Worm (Caenorhabditis elegans) whole organism, L4 larva: Measurements from ENCODE around the gene ZC513.14.
A peak's percentile ranks its signal among the peaks of the same experiment; 100 is the strongest.

ENCODE experiments used
- D1046.2 ChIP-seq: fragments of 200-800 bp; sonication (Bioruptor generic); IDR thresholded peaks from 2 replicates; pipeline ENCODE4 v1.3.6; 2022; ENCODE audit warnings: missing genetic modification characterization, missing compliant biosample characterization
- F37D6.2 ChIP-seq: sonication (generic microtip); optimal IDR thresholded peaks from 2 replicates; lab custom pipeline; 2016; ENCODE audit warnings: mild to moderate bottlenecking, missing genetic modification characterization, missing compliant biosample characterization
- aha-1 ChIP-seq: fragments of 150-350 bp; peaks from one replicate; lab custom pipeline; 2014; ENCODE audit warnings: missing biosample characterization, missing genetic modification characterization
- aly-2 ChIP-seq: sonication (generic microtip); optimal IDR thresholded peaks from 2 replicates; lab custom pipeline; 2018; ENCODE audit warnings: missing biosample characterization, missing genetic modification characterization
- ama-1 ChIP-seq: fragments of 150-350 bp; optimal IDR thresholded peaks from 2 replicates; lab custom pipeline; 2014; ENCODE audit warnings: inconsistent platforms, mixed read lengths
- ceh-28 ChIP-seq: fragments of 150-350 bp; optimal IDR thresholded peaks from 2 replicates; lab custom pipeline; 2014; ENCODE audit warnings: missing biosample characterization, missing genetic modification reagents, missing genetic modification characterization
- ceh-32 ChIP-seq: sonication (generic microtip); optimal IDR thresholded peaks from 2 replicates; lab custom pipeline; 2016; ENCODE audit warnings: mild to moderate bottlenecking, missing genetic modification characterization, missing compliant biosample characterization; ENCODE audit not compliant: poor library complexity
- ceh-44 ChIP-seq: fragments of 200-800 bp; sonication (Bioruptor generic); IDR thresholded peaks from 2 replicates; pipeline ENCODE4 v1.3.6; 2022; ENCODE audit warnings: missing genetic modification reagents, missing genetic modification characterization, missing compliant biosample characterization
- ceh-62 ChIP-seq: sonication (generic microtip); optimal IDR thresholded peaks from 2 replicates; lab custom pipeline; 2017; ENCODE audit warnings: missing biosample characterization, missing genetic modification characterization
- daf-16 ChIP-seq, 3 experiments: sonication (generic microtip); optimal IDR thresholded peaks; 2 replicates each; lab custom pipeline; 2016 to 2017; ENCODE audit warnings: missing genetic modification characterization in 3 of 3, missing genetic modification reagents in 3 of 3, mild to moderate bottlenecking in 2 of 3, missing compliant biosample characterization in 2 of 3, missing biosample characterization in 1 of 3, moderate library complexity in 1 of 3
- daf-19 ChIP-seq: fragments of 200-800 bp; sonication (Bioruptor generic); conservative IDR thresholded peaks from 2 replicates; pipeline ENCODE4 v1.3.6; 2022; ENCODE audit warnings: missing genetic modification characterization, missing compliant biosample characterization
- dmd-6 ChIP-seq: fragments of 200-800 bp; sonication (Bioruptor generic); IDR thresholded peaks from 2 replicates; pipeline ENCODE4 v1.3.6; 2022; ENCODE audit warnings: missing genetic modification reagents, missing genetic modification characterization, missing compliant biosample characterization
- dmd-9 ChIP-seq: fragments of 200-800 bp; sonication (Bioruptor generic); IDR thresholded peaks from 2 replicates; pipeline ENCODE4 v1.3.6; 2022; ENCODE audit warnings: missing genetic modification reagents, missing genetic modification characterization, missing compliant biosample characterization
- dpl-1 ChIP-seq: fragments of 150-350 bp; optimal IDR thresholded peaks from 2 replicates; lab custom pipeline; 2014; ENCODE audit warnings: missing biosample characterization, missing genetic modification reagents, missing genetic modification characterization
- dve-1 ChIP-seq: sonication (generic microtip); optimal IDR thresholded peaks from 2 replicates; lab custom pipeline; 2017; ENCODE audit warnings: antibody characterized with exemption, mild to moderate bottlenecking, missing genetic modification characterization, missing compliant biosample characterization; ENCODE audit not compliant: insufficient read depth
- hif-1 ChIP-seq, 2 experiments: sonication (generic microtip); optimal IDR thresholded peaks; 2 replicates each; lab custom pipeline; 2016 to 2017; ENCODE audit warnings: missing compliant biosample characterization in 2 of 2, missing genetic modification characterization in 2 of 2, missing genetic modification reagents in 2 of 2, missing genotype in 2 of 2, mild to moderate bottlenecking in 1 of 2
- hlh-11 ChIP-seq: fragments of 200-800 bp; sonication (Bioruptor generic); optimal IDR thresholded peaks from 2 replicates; lab custom pipeline; 2018; ENCODE audit warnings: mild to moderate bottlenecking, missing genetic modification characterization, missing compliant biosample characterization
- hlh-30 ChIP-seq: sonication (generic microtip); optimal IDR thresholded peaks from 2 replicates; lab custom pipeline; 2017; ENCODE audit warnings: antibody characterized with exemption, mild to moderate bottlenecking, missing genetic modification characterization, missing compliant biosample characterization; ENCODE audit not compliant: insufficient read depth
- jun-1 ChIP-seq: fragments of 150-350 bp; optimal IDR thresholded peaks from 2 replicates; lab custom pipeline; 2014; ENCODE audit warnings: missing biosample characterization, missing genetic modification reagents, missing genetic modification characterization
- lin-1 ChIP-seq: fragments of 200-800 bp; sonication (Bioruptor generic); IDR thresholded peaks from 2 replicates; pipeline ENCODE4 v1.3.6; 2022; ENCODE audit warnings: missing genetic modification reagents, missing genetic modification characterization, missing compliant biosample characterization
- lin-38 ChIP-seq: fragments of 200-800 bp; sonication (Bioruptor generic); IDR thresholded peaks from 2 replicates; pipeline ENCODE4 v1.3.6; 2022; ENCODE audit warnings: missing genetic modification reagents, missing genetic modification characterization, missing compliant biosample characterization
- lin-39 ChIP-seq: fragments of 150-350 bp; optimal IDR thresholded peaks from 2 replicates; lab custom pipeline; 2014; ENCODE audit warnings: missing biosample characterization, missing genetic modification reagents, missing genetic modification characterization
- lir-3 ChIP-seq: sonication (generic microtip); optimal IDR thresholded peaks from 2 replicates; lab custom pipeline; 2016; ENCODE audit warnings: mild to moderate bottlenecking, missing genetic modification characterization, missing compliant biosample characterization
- lsy-2 ChIP-seq, 2 experiments: fragments of 150-350 bp in 1 of 2; sonication (generic microtip) in 1 of 2; optimal IDR thresholded peaks; 2 replicates each; lab custom pipeline; 2014 to 2017; ENCODE audit warnings: missing biosample characterization in 2 of 2, missing genetic modification characterization in 2 of 2
- mdl-1 ChIP-seq, 2 experiments: fragments of 150-350 bp in 1 of 2; sonication (generic microtip) in 1 of 2; optimal IDR thresholded peaks; 2 replicates each; lab custom pipeline; 2014 to 2017; ENCODE audit warnings: missing biosample characterization in 2 of 2, missing genetic modification characterization in 2 of 2
- mdt-29 ChIP-seq: fragments of 200-800 bp; sonication (Bioruptor generic); IDR thresholded peaks from 2 replicates; pipeline ENCODE4 v1.3.6; 2022; ENCODE audit warnings: missing genetic modification reagents, missing genetic modification characterization, missing compliant biosample characterization
- mep-1 ChIP-seq: fragments of 150-350 bp; sonication (generic microtip); optimal IDR thresholded peaks from 3 replicates; lab custom pipeline; 2014; ENCODE audit warnings: missing biosample characterization, missing genetic modification characterization
- mes-2 ChIP-seq: sonication (generic microtip); optimal IDR thresholded peaks from 2 replicates; lab custom pipeline; 2016; ENCODE audit warnings: missing genotype, mild to moderate bottlenecking, missing genetic modification characterization, missing compliant biosample characterization; ENCODE audit not compliant: poor library complexity, severe bottlenecking
- mxl-2 ChIP-seq: fragments of 200-800 bp; sonication (Bioruptor generic); conservative IDR thresholded peaks from 2 replicates; pipeline ENCODE4 v1.3.6; 2022; ENCODE audit warnings: missing genetic modification reagents, missing genetic modification characterization, missing compliant biosample characterization
- mxl-3 ChIP-seq: fragments of 200-800 bp; sonication (Bioruptor generic); optimal IDR thresholded peaks from 2 replicates; lab custom pipeline; 2018; ENCODE audit warnings: mild to moderate bottlenecking, missing genetic modification characterization, missing compliant biosample characterization
- nhr-10 ChIP-seq: fragments of 150-350 bp; optimal IDR thresholded peaks from 2 replicates; lab custom pipeline; 2014; ENCODE audit warnings: missing biosample characterization, missing genetic modification characterization
- nhr-111 ChIP-seq: fragments of 200-800 bp; sonication (Bioruptor generic); optimal IDR thresholded peaks from 2 replicates; lab custom pipeline; 2018; ENCODE audit warnings: mild to moderate bottlenecking, missing genetic modification characterization, missing compliant biosample characterization
- nhr-25 ChIP-seq: sonication (generic microtip); optimal IDR thresholded peaks from 2 replicates; lab custom pipeline; 2017; ENCODE audit warnings: missing genetic modification characterization, mild to moderate bottlenecking, missing compliant biosample characterization, antibody characterized with exemption, moderate library complexity, borderline replicate concordance; ENCODE audit not compliant: insufficient read depth
- nhr-28 ChIP-seq: fragments of 150-350 bp; optimal IDR thresholded peaks from 2 replicates; lab custom pipeline; 2014; ENCODE audit warnings: missing biosample characterization, missing genetic modification characterization
- nhr-48 ChIP-seq: sonication (generic microtip); optimal IDR thresholded peaks from 2 replicates; lab custom pipeline; 2016; ENCODE audit warnings: mild to moderate bottlenecking, missing genetic modification characterization, missing compliant biosample characterization
- nhr-6 ChIP-seq: fragments of 150-350 bp; optimal IDR thresholded peaks from 2 replicates; lab custom pipeline; 2014; ENCODE audit warnings: missing biosample characterization, missing genetic modification characterization
- nhr-77 ChIP-seq: fragments of 150-350 bp; optimal IDR thresholded peaks from 2 replicates; lab custom pipeline; 2014; ENCODE audit warnings: missing biosample characterization, missing genetic modification characterization
- rbr-2 ChIP-seq: sonication (generic microtip); optimal IDR thresholded peaks from 2 replicates; lab custom pipeline; 2016; ENCODE audit warnings: missing genotype, missing genetic modification characterization, missing compliant biosample characterization
- sdz-12 ChIP-seq: fragments of 200-800 bp; sonication (Bioruptor generic); optimal IDR thresholded peaks from 2 replicates; lab custom pipeline; 2018; ENCODE audit warnings: mild to moderate bottlenecking, missing genetic modification characterization, missing compliant biosample characterization
- set-16 ChIP-seq: fragments of 200-800 bp; sonication (Bioruptor generic); IDR thresholded peaks from 2 replicates; pipeline ENCODE4 v1.3.6; 2022; ENCODE audit warnings: missing genetic modification reagents, missing genetic modification characterization, missing compliant biosample characterization
- skn-1 ChIP-seq: fragments of 150-350 bp; optimal IDR thresholded peaks from 2 replicates; lab custom pipeline; 2014; ENCODE audit warnings: missing biosample characterization, missing genetic modification characterization
- snpc-1.2 ChIP-seq: fragments of 200-800 bp; sonication (Bioruptor generic); IDR thresholded peaks from 2 replicates; pipeline ENCODE4 v1.3.6; 2022; ENCODE audit warnings: missing genetic modification reagents, missing genetic modification characterization, missing compliant biosample characterization
- zfp-3 ChIP-seq: fragments of 200-800 bp; sonication (Bioruptor generic); conservative IDR thresholded peaks from 2 replicates; pipeline ENCODE4 v1.3.6; 2022; ENCODE audit warnings: missing genetic modification reagents, missing genetic modification characterization, missing compliant biosample characterization
- zip-11 ChIP-seq: fragments of 200-800 bp; sonication (Bioruptor generic); IDR thresholded peaks from 2 replicates; pipeline ENCODE4 v1.3.6; 2022; ENCODE audit warnings: missing genetic modification characterization, missing compliant biosample characterization

Gene ZC513.14

ce11 chrV:8040247-8041084 is 4.6 kb upstream of the ZC513.14 start:
- TF ChIP-seq mxl-3 (GFP tag; lab: Kevin White, UChicago) (peak; percentile 17), skn-1 (tag; lab: Kevin White, UChicago) (no peak), dve-1 (peak; percentile 51), nhr-48 (tag; lab: Kevin White, UChicago) (peak; percentile 51), ama-1 (lab: Kevin White, UChicago) (peak; percentile 88), dmd-6 (GFP tag; lab: Robert Waterston, UW) (0 out of 2 replicates have a peak, but pooled peaks have one; percentile 13), lsy-2 (tag; optimal IDR thresholded peaks at IDR 0.05; lab: Kevin White, UChicago) (peak in 1 of 2 experiments; percentile 60), ceh-62 (no peak), mdt-29 (peak; percentile 73; the same call in 1 of the 2 replicates), mdl-1 (tag; optimal IDR thresholded peaks at IDR 0.05; lab: Kevin White, UChicago) (peak in 1 of 2 experiments; percentile 43), hlh-11 (tag; lab: Kevin White, UChicago) (peak; percentile 43), mep-1 (tag; lab: Kevin White, UChicago) (peak; percentile 5), set-16 (peak; percentile 48; the same call in 1 of the 2 replicates), rbr-2 (tag; lab: Kevin White, UChicago) (peak; percentile 40), dpl-1 (GFP tag; lab: Kevin White, UChicago) (peak; percentile 8), mes-2 (tag; lab: Kevin White, UChicago) (peak; percentile 4), jun-1 (peak; percentile 8), daf-16 (GFP tag; optimal IDR thresholded peaks at IDR 0.05; lab: Kevin White, UChicago) (no peak), daf-16 (tag; optimal IDR thresholded peaks at IDR 0.05; lab: Kevin White, UChicago) (no peak), nhr-28 (peak; percentile 43), hlh-30 (tag; lab: Kevin White, UChicago) (peak; percentile 42), zip-11 (GFP tag; lab: Robert Waterston, UW) (no peak), aha-1 (tag; lab: Kevin White, UChicago) (peak; percentile 48), lin-39 (no peak)

ce11 chrV:8039606-8040005 is 3.8 kb upstream of the ZC513.14 start:
- TF ChIP-seq ama-1 (lab: Kevin White, UChicago): peak; percentile 70
- no peak for TF ChIP-seq ceh-62

DNA sequence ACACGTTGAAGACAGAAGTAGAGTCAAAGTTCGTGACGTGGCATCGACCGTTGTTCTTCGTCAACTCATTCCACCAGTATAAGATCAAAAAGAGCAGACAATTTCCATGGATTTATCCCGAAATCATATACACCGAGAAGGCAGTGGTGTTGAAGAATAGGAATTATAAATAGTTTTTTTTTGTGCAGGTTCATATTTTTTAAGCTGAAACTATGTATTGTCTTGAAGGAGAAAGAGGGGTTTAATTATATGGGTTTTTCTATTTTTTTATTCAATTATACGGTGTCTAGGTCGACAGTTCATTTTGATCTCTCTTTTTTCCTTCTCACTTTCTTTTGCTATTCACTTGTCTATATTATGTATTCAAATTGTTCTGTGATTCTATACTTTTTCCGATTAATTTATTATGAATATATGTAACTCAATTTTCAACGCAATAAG is 3.3 kb upstream of the ZC513.14 start:
- TF ChIP-seq nhr-10 (tag; lab: Kevin White, UChicago) (no peak), hif-1 (tag; optimal IDR thresholded peaks at IDR 0.05; lab: Kevin White, UChicago) (no peak), lin-1 (GFP tag; lab: Robert Waterston, UW) (peak; percentile 52; the same call in 1 of the 2 replicates), nhr-28 (no peak), aha-1 (tag; lab: Kevin White, UChicago) (peak; percentile 52), nhr-6 (no peak), ceh-44 (no peak), nhr-111 (GFP tag; lab: Kevin White, UChicago) (peak; percentile 24), ceh-28 (tag; lab: Kevin White, UChicago) (no peak), lin-38 (GFP tag; lab: Robert Waterston, UW) (no peak; the same call in 1 of the 2 replicates), mep-1 (tag; lab: Kevin White, UChicago) (peak; percentile 79), nhr-77 (no peak), mdt-29 (no peak), lir-3 (tag; lab: Kevin White, UChicago) (no peak), nhr-25 (tag; lab: Kevin White, UChicago) (peak; percentile 85), rbr-2 (tag; lab: Kevin White, UChicago) (no peak), lin-39 (no peak), daf-19 (GFP tag; lab: Robert Waterston, UW) (no peak), dmd-9 (no peak), zfp-3 (GFP tag; lab: Robert Waterston, UW) (peak; percentile 82; the same call in 1 of the 2 replicates), F37D6.2 (tag; lab: Kevin White, UChicago) (no peak), D1046.2 (GFP tag; lab: Robert Waterston, UW) (no peak), mes-2 (tag; lab: Kevin White, UChicago) (peak; percentile 0), snpc-1.2 (GFP tag; lab: Robert Waterston, UW) (no peak), mxl-2 (no peak), ceh-32 (tag; lab: Kevin White, UChicago) (no peak), aly-2 (tag; lab: Kevin White, UChicago) (no peak), sdz-12 (no peak)
